Worm (Caenorhabditis elegans) whole organism, early embryonic: ENCODE data around the gene R05H5.3.

Experiments
- B0310.2 ChIP-seq: sonication (generic microtip); optimal IDR thresholded peaks from 2 replicates; lab custom pipeline; 2016; ENCODE audit warnings: mild to moderate bottlenecking, missing genetic modification characterization, missing compliant biosample characterization
- aly-1 ChIP-seq: sonication (generic microtip); optimal IDR thresholded peaks from 2 replicates; lab custom pipeline; 2016; ENCODE audit warnings: missing genetic modification characterization, missing compliant biosample characterization
- ama-1 ChIP-seq: fragments of 150-350 bp; optimal IDR thresholded peaks from 2 replicates; lab custom pipeline; 2014
- ceh-13 ChIP-seq: fragments of 200-800 bp; sonication (Bioruptor generic); optimal IDR thresholded peaks from 2 replicates; lab custom pipeline; 2018; ENCODE audit warnings: mild to moderate bottlenecking, missing genetic modification characterization, missing compliant biosample characterization
- ceh-36 ChIP-seq: sonication (generic microtip); optimal IDR thresholded peaks from 2 replicates; lab custom pipeline; 2016; ENCODE audit warnings: missing genetic modification characterization, inconsistent platforms, missing compliant biosample characterization
- ets-7 ChIP-seq: sonication (generic microtip); optimal IDR thresholded peaks from 2 replicates; lab custom pipeline; 2016; ENCODE audit warnings: missing genotype, missing genetic modification characterization, missing compliant biosample characterization
- flt-1 ChIP-seq: fragments of 200-800 bp; sonication (Bioruptor generic); IDR thresholded peaks from 2 replicates; pipeline ENCODE4 v1.3.6; 2022; ENCODE audit warnings: missing genetic modification characterization, missing compliant biosample characterization
- hmbx-1 ChIP-seq: sonication (generic microtip); optimal IDR thresholded peaks from 2 replicates; lab custom pipeline; 2016; ENCODE audit warnings: mild to moderate bottlenecking, missing genetic modification characterization, missing compliant biosample characterization
- hmg-4 ChIP-seq: fragments of 200-800 bp; sonication (Bioruptor generic); optimal IDR thresholded peaks from 2 replicates; lab custom pipeline; 2018; ENCODE audit warnings: mild to moderate bottlenecking, missing genetic modification characterization, missing compliant biosample characterization
- hnd-1 ChIP-seq: sonication (generic microtip); optimal IDR thresholded peaks from 2 replicates; lab custom pipeline; 2016; ENCODE audit warnings: missing genetic modification characterization, missing compliant biosample characterization
- sea-1 ChIP-seq: fragments of 200-800 bp; sonication (Bioruptor generic); conservative IDR thresholded peaks from 2 replicates; pipeline ENCODE4 v1.3.6; 2022; ENCODE audit warnings: missing genetic modification characterization, missing compliant biosample characterization
- tbx-11 ChIP-seq: fragments of 200-800 bp; sonication (Bioruptor generic); IDR thresholded peaks from 2 replicates; pipeline ENCODE4 v1.3.6; 2022; ENCODE audit warnings: missing genetic modification characterization, missing compliant biosample characterization
- tbx-37 ChIP-seq: fragments of 200-800 bp; sonication (Bioruptor generic); conservative IDR thresholded peaks from 2 replicates; pipeline ENCODE4 v1.3.6; 2022; ENCODE audit warnings: missing genetic modification reagents, missing genetic modification characterization, missing compliant biosample characterization

- no peak for TF ChIP-seq ama-1 (lab: Kevin White, UChicago)
- TF ChIP-seq sea-1 (GFP tag; lab: Robert Waterston, UW): no peak
- no peak for TF ChIP-seq flt-1 (GFP tag; lab: Robert Waterston, UW)
- no peak for TF ChIP-seq hmbx-1
- no peak for TF ChIP-seq tbx-37 (GFP tag; lab: Robert Waterston, UW)
- no peak for TF ChIP-seq B0310.2 (tag; lab: Kevin White, UChicago)
- no peak for TF ChIP-seq hmg-4 (GFP tag; lab: Kevin White, UChicago)
- TF ChIP-seq hnd-1 (tag; lab: Kevin White, UChicago): no peak
- no peak for TF ChIP-seq ceh-36 (tag; lab: Kevin White, UChicago)
- no peak for TF ChIP-seq tbx-11
- no peak for TF ChIP-seq ceh-13
- no peak for TF ChIP-seq ets-7
- TF ChIP-seq aly-1 (tag; lab: Kevin White, UChicago): no peak
These were observed 14.8 kb upstream of the R05H5.3 start, which contains the start of gene srd-1 for ce11 chrII:10182634-10183033.
